Worm (Caenorhabditis elegans): ENCODE results near the gene tdo-2.

DNA sequence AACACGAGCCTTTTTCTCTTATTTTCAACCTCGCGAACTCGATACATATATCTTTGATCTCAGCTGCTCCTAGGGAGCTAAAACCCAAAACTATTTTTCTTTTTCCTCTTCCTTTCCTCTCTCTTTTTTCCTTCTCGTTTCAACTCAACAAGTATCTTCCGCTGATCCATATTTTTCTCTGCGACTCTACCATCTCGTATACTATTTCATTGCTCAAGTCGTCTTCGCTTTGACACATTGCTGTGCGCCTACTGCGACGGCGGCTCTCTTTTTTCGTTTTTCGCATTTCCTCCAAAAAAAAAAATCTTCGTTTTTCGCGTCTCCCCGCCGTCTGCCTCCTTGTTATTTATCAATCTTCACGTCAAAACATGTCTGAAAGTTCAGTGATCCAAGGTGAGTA is 30.1 kb upstream of the tdo-2 start:
- TF ChIP-seq nfya-1 (tag; optimal IDR thresholded peaks at IDR 0.05; ENCODE audit: borderline replicate concordance, insufficient read depth) (no peak), ceh-100 (GFP tag; IDR thresholded peaks at IDR 0.05) (no peak), ceh-91 (GFP tag; IDR thresholded peaks at IDR 0.05) (no peak), pha-4 (tag; optimal IDR thresholded peaks at IDR 0.05) (no peak), hrde-1 (tag; optimal IDR thresholded peaks at IDR 0.05; ENCODE audit: borderline replicate concordance) (no peak), ztf-3 (GFP tag; optimal IDR thresholded peaks at IDR 0.05) (peak; percentile 17), akir-1 (GFP tag; optimal IDR thresholded peaks at IDR 0.05) (no peak), bed-2 (GFP tag; IDR thresholded peaks at IDR 0.05) (no peak), attf-5 (GFP tag; optimal IDR thresholded peaks at IDR 0.05) (no peak), hmg-1.2 (GFP tag; IDR thresholded peaks at IDR 0.05) (peak; percentile 77), tlf-1 (GFP tag; optimal IDR thresholded peaks at IDR 0.05) (no peak), snpc-3.4 (tag; optimal IDR thresholded peaks at IDR 0.05) (no peak)
